Worm (Caenorhabditis elegans) whole organism, L1 larva: ENCODE data around the gene srt-28.

Experiments
- F16B12.6 ChIP-seq: fragments of 150-350 bp; optimal IDR thresholded peaks from 2 replicates; lab custom pipeline; 2014; ENCODE audit warnings: missing biosample characterization, missing genetic modification characterization
- aha-1 ChIP-seq: fragments of 150-350 bp; optimal IDR thresholded peaks from 2 replicates; lab custom pipeline; 2014; ENCODE audit warnings: missing biosample characterization, missing genetic modification characterization
- blmp-1 ChIP-seq: fragments of 150-350 bp; optimal IDR thresholded peaks from 2 replicates; lab custom pipeline; 2014; ENCODE audit warnings: missing biosample characterization, missing genetic modification characterization
- nhr-11 ChIP-seq: fragments of 150-350 bp; optimal IDR thresholded peaks from 2 replicates; lab custom pipeline; 2014; ENCODE audit warnings: missing biosample characterization, missing genetic modification characterization
- snu-23 ChIP-seq: sonication (generic microtip); optimal IDR thresholded peaks from 2 replicates; lab custom pipeline; 2016; ENCODE audit warnings: missing genetic modification characterization, missing compliant biosample characterization
- sptf-1 ChIP-seq: fragments of 150-350 bp; optimal IDR thresholded peaks from 2 replicates; lab custom pipeline; 2014; ENCODE audit warnings: missing biosample characterization, missing genetic modification characterization
- unc-30 ChIP-seq: sonication (generic microtip); optimal IDR thresholded peaks from 2 replicates; lab custom pipeline; 2017; ENCODE audit warnings: missing biosample characterization, missing genetic modification characterization

DNA sequence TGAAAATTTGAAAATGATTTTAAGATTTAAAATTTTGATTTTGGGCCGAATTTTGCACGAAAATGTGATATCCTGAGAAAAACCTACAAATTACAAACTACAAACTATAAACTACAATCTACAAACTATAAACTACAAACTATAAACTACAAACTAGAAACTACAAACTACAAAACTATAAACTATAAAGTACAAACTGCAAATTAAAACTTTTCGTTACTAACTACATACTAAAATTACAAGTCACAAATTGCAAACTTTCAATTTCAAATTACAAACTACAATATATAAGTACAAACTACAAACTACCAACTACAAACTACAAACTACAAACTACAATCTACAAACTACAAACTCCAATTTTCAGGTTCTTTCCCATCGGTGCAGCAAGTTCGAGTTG lies 29.9 kb downstream of the srt-28 start:
- no peak for TF ChIP-seq sptf-1 (tag; lab: Kevin White, UChicago)
- TF ChIP-seq aha-1 (tag; lab: Kevin White, UChicago), result no peak
- no peak for TF ChIP-seq snu-23 (GFP tag; lab: Kevin White, UChicago)
- TF ChIP-seq nhr-11 (tag; lab: Kevin White, UChicago), result no peak
- no peak for TF ChIP-seq blmp-1 (tag; lab: Kevin White, UChicago)
- TF ChIP-seq unc-30 (tag; lab: Kevin White, UChicago), result no peak
- TF ChIP-seq F16B12.6 (tag; lab: Kevin White, UChicago), result no peak
